Fruit fly (Drosophila melanogaster) whole organism, embryonic: ENCODE measurements around the gene CG14088.

ENCODE experiments used
- Ada2b ChIP-seq: fragments of 200-800 bp; sonication (Bioruptor generic); IDR thresholded peaks from 2 replicates; pipeline ENCODE4 v1.3.6; 2022; ENCODE audit warnings: missing biosample characterization, missing genetic modification characterization
- Asciz ChIP-seq: fragments of 200-800 bp; sonication (Bioruptor generic); optimal IDR thresholded peaks from 2 replicates; lab custom pipeline; 2017; ENCODE audit warnings: missing biosample characterization, mild to moderate bottlenecking, missing genetic modification characterization, missing genetic modification reagents
- CG10321 ChIP-seq: fragments of 200-800 bp; sonication (Bioruptor generic); IDR thresholded peaks from 2 replicates; pipeline ENCODE4 v1.3.6; 2022; ENCODE audit warnings: missing biosample characterization, missing genetic modification characterization
- CG10366 ChIP-seq: fragments of 200-800 bp; sonication (Bioruptor generic); IDR thresholded peaks from 2 replicates; pipeline ENCODE4 v1.3.6; 2022; ENCODE audit warnings: missing biosample characterization, missing genetic modification characterization
- CG10543 ChIP-seq: fragments of 200-800 bp; sonication (Bioruptor generic); optimal IDR thresholded peaks from 3 replicates; lab custom pipeline; 2017; ENCODE audit warnings: missing biosample characterization, mild to moderate bottlenecking, missing genetic modification characterization, moderate library complexity
- CG11085 ChIP-seq: fragments of 200-800 bp; sonication (Bioruptor generic); IDR thresholded peaks from 2 replicates; pipeline ENCODE4 v1.3.6; 2022; ENCODE audit warnings: missing biosample characterization, missing genetic modification characterization
- CG12659 ChIP-seq: fragments of 200-800 bp; sonication (Bioruptor generic); optimal IDR thresholded peaks from 3 replicates; lab custom pipeline; 2017; ENCODE audit warnings: mild to moderate bottlenecking, missing biosample characterization, missing genetic modification reagents, missing genetic modification characterization
- CG14014 ChIP-seq: fragments of 200-800 bp; sonication (Bioruptor generic); IDR thresholded peaks from 2 replicates; pipeline ENCODE4 v1.3.6; 2022; ENCODE audit warnings: missing biosample characterization, missing genetic modification characterization
- CG14860 ChIP-seq: fragments of 200-800 bp; sonication (Bioruptor generic); IDR thresholded peaks from 3 replicates; pipeline ENCODE4 v1.3.6; 2022; ENCODE audit warnings: missing biosample characterization, missing genetic modification characterization; ENCODE audit not compliant: partially characterized antibody
- CG14965 ChIP-seq: fragments of 200-800 bp; sonication (Bioruptor generic); optimal IDR thresholded peaks from 2 replicates; lab custom pipeline; 2016; ENCODE audit warnings: missing biosample characterization, missing genetic modification characterization, borderline replicate concordance
- CG15011 ChIP-seq: fragments of 200-800 bp; sonication (Bioruptor generic); optimal IDR thresholded peaks from 3 replicates; lab custom pipeline; 2018; ENCODE audit warnings: missing biosample characterization, mild to moderate bottlenecking, missing genetic modification characterization
- CG17385 ChIP-seq: fragments of 200-800 bp; sonication (Bioruptor generic); optimal IDR thresholded peaks from 3 replicates; lab custom pipeline; 2018; ENCODE audit warnings: missing biosample characterization, mild to moderate bottlenecking, missing genetic modification characterization
- CG2120 ChIP-seq: fragments of 200-800 bp; sonication (Bioruptor generic); optimal IDR thresholded peaks from 3 replicates; lab custom pipeline; 2016; ENCODE audit warnings: missing biosample characterization, missing genetic modification characterization
- CG31365 ChIP-seq: fragments of 200-800 bp; sonication (Bioruptor generic); optimal IDR thresholded peaks from 2 replicates; lab custom pipeline; 2018; ENCODE audit warnings: missing biosample characterization, mild to moderate bottlenecking, missing genetic modification characterization
- CG3281 ChIP-seq: fragments of 200-800 bp; sonication (Bioruptor generic); optimal IDR thresholded peaks from 3 replicates; lab custom pipeline; 2017; ENCODE audit warnings: missing biosample characterization, mild to moderate bottlenecking, missing genetic modification characterization
- CG4404 ChIP-seq: fragments of 200-800 bp; sonication (Bioruptor generic); IDR thresholded peaks from 2 replicates; pipeline ENCODE4 v1.3.6; 2022; ENCODE audit warnings: missing biosample characterization, missing genetic modification characterization
- CG6254 ChIP-seq: fragments of 200-800 bp; sonication (Bioruptor generic); optimal IDR thresholded peaks from 3 replicates; lab custom pipeline; 2017; ENCODE audit warnings: mild to moderate bottlenecking, missing biosample characterization, missing genetic modification reagents, missing genetic modification characterization
- CG8388 ChIP-seq: fragments of 200-800 bp; sonication (Bioruptor generic); optimal IDR thresholded peaks from 2 replicates; lab custom pipeline; 2019; ENCODE audit warnings: missing biosample characterization, mild to moderate bottlenecking, missing genetic modification characterization, moderate library complexity
- CG8924 ChIP-seq: fragments of 200-800 bp; optimal IDR thresholded peaks from 3 replicates; lab custom pipeline; 2019; ENCODE audit warnings: missing biosample characterization, mild to moderate bottlenecking, missing genetic modification characterization, moderate library complexity
- CG9437 ChIP-seq: fragments of 200-800 bp; sonication (Bioruptor generic); optimal IDR thresholded peaks from 2 replicates; lab custom pipeline; 2018; ENCODE audit warnings: missing biosample characterization, mild to moderate bottlenecking, missing genetic modification characterization
- CG9932 ChIP-seq: fragments of 200-800 bp; sonication (Bioruptor generic); IDR thresholded peaks from 2 replicates; pipeline ENCODE4 v1.3.6; 2022; ENCODE audit warnings: missing biosample characterization, missing genetic modification characterization
- Deaf1 ChIP-seq: fragments of 200-800 bp; optimal IDR thresholded peaks from 3 replicates; lab custom pipeline; 2019; ENCODE audit warnings: missing biosample characterization, mild to moderate bottlenecking, missing genetic modification characterization, moderate library complexity
- Dp ChIP-seq: fragments of 200-800 bp; sonication (Bioruptor generic); optimal IDR thresholded peaks from 2 replicates; lab custom pipeline; 2018; ENCODE audit warnings: missing biosample characterization, mild to moderate bottlenecking, missing genetic modification characterization, moderate library complexity
- Dref ChIP-seq: fragments of 200-800 bp; sonication (Bioruptor generic); IDR thresholded peaks from 2 replicates; pipeline ENCODE4 v1.3.6; 2022; ENCODE audit warnings: missing biosample characterization, missing genetic modification characterization
- E2f2 ChIP-seq: fragments of 200-800 bp; sonication (Bioruptor generic); IDR thresholded peaks from 2 replicates; pipeline ENCODE4 v1.3.6; 2022; ENCODE audit warnings: missing biosample characterization, missing genetic modification characterization
- HLH3B ChIP-seq: fragments of 200-800 bp; sonication (Bioruptor generic); IDR thresholded peaks from 2 replicates; pipeline ENCODE4 v1.3.6; 2022; ENCODE audit warnings: missing biosample characterization, missing genetic modification characterization
- HLH4C ChIP-seq: fragments of 200-800 bp; sonication (Bioruptor generic); IDR thresholded peaks from 3 replicates; pipeline ENCODE4 v1.3.6; 2022; ENCODE audit warnings: missing biosample characterization, missing genetic modification characterization; ENCODE audit not compliant: partially characterized antibody
- Max ChIP-seq: fragments of 200-800 bp; sonication (Bioruptor generic); optimal IDR thresholded peaks from 2 replicates; lab custom pipeline; 2016; ENCODE audit warnings: missing biosample characterization, mild to moderate bottlenecking, missing genetic modification characterization
- Mrtf ChIP-seq: fragments of 200-800 bp; sonication (Bioruptor generic); IDR thresholded peaks from 3 replicates; pipeline ENCODE4 v1.3.6; 2022; ENCODE audit warnings: missing biosample characterization, missing genetic modification characterization
- Ptx1 ChIP-seq: fragments of 200-800 bp; sonication (Bioruptor generic); IDR thresholded peaks from 2 replicates; pipeline ENCODE4 v1.3.6; 2022; ENCODE audit warnings: missing biosample characterization, missing genetic modification characterization
- Trl ChIP-seq, 3 experiments: fragments of >200 bp in 2 of 3; fragments of 200-800 bp in 1 of 3; sonication (Bioruptor generic) in 1 of 3; optimal IDR thresholded peaks; 2 replicates in 1 of 3; 3 replicates in 2 of 3; lab custom pipeline; 2016 to 2017; ENCODE audit warnings: missing biosample characterization in 1 of 3, missing genetic modification characterization in 1 of 3
- Xrp1 ChIP-seq: fragments of 200-800 bp; sonication (Bioruptor generic); IDR thresholded peaks from 2 replicates; pipeline ENCODE4 v1.3.6; 2022; ENCODE audit warnings: missing biosample characterization, missing genetic modification characterization
- ash1 ChIP-seq: fragments of 200-800 bp; sonication (Bioruptor generic); optimal IDR thresholded peaks from 2 replicates; lab custom pipeline; 2018; ENCODE audit warnings: missing biosample characterization, mild to moderate bottlenecking, missing genetic modification characterization
- bbx ChIP-seq: fragments of 200-800 bp; sonication (Bioruptor generic); IDR thresholded peaks from 2 replicates; pipeline ENCODE4 v1.3.6; 2022; ENCODE audit warnings: missing biosample characterization, missing genetic modification characterization; ENCODE audit not compliant: partially characterized antibody
- bcd ChIP-seq: fragments of 200-800 bp; sonication (Bioruptor generic); optimal IDR thresholded peaks from 2 replicates; lab custom pipeline; 2017; ENCODE audit warnings: missing biosample characterization, mild to moderate bottlenecking, missing genetic modification characterization
- bowl ChIP-seq: fragments of 200-800 bp; sonication (Bioruptor generic); IDR thresholded peaks from 2 replicates; pipeline ENCODE4 v1.3.6; 2022; ENCODE audit warnings: missing biosample characterization, missing genetic modification characterization
- caup ChIP-seq: fragments of 200-800 bp; sonication (Bioruptor generic); optimal IDR thresholded peaks from 3 replicates; lab custom pipeline; 2017; ENCODE audit warnings: missing biosample characterization, mild to moderate bottlenecking, missing genetic modification characterization, moderate library complexity; ENCODE audit not compliant: severe bottlenecking
- chif ChIP-seq, 2 experiments: fragments of 200-800 bp; sonication (Bioruptor generic); optimal IDR thresholded peaks; 3 replicates each; lab custom pipeline; 2016; ENCODE audit warnings: missing biosample characterization in 2 of 2, missing genetic modification characterization in 2 of 2
- fu2 ChIP-seq: fragments of 200-800 bp; sonication (Bioruptor generic); optimal IDR thresholded peaks from 2 replicates; lab custom pipeline; 2016; ENCODE audit warnings: missing biosample characterization, missing genetic modification characterization
- gcm ChIP-seq: fragments of 200-800 bp; sonication (Bioruptor generic); optimal IDR thresholded peaks from 2 replicates; lab custom pipeline; 2019; ENCODE audit warnings: missing biosample characterization, mild to moderate bottlenecking, missing genetic modification characterization, moderate library complexity
- hb ChIP-seq: fragments of 200-800 bp; sonication (Bioruptor generic); IDR thresholded peaks from 3 replicates; pipeline ENCODE4 v1.3.6; 2022; ENCODE audit warnings: missing biosample characterization, missing genetic modification characterization; ENCODE audit not compliant: partially characterized antibody
- hbn ChIP-seq: fragments of 200-800 bp; sonication (Bioruptor generic); IDR thresholded peaks from 2 replicates; pipeline ENCODE4 v1.3.6; 2022; ENCODE audit warnings: missing biosample characterization, missing genetic modification characterization; ENCODE audit not compliant: partially characterized antibody
- mam ChIP-seq: fragments of 200-800 bp; sonication (Bioruptor generic); optimal IDR thresholded peaks from 3 replicates; lab custom pipeline; 2016; ENCODE audit warnings: missing biosample characterization, missing genetic modification characterization
- nau ChIP-seq: fragments of 200-800 bp; sonication (Bioruptor generic); optimal IDR thresholded peaks from 3 replicates; lab custom pipeline; 2017; ENCODE audit warnings: missing biosample characterization, mild to moderate bottlenecking, missing genetic modification characterization, missing genetic modification reagents
- org-1 ChIP-seq: fragments of 200-800 bp; sonication (Bioruptor generic); optimal IDR thresholded peaks from 2 replicates; lab custom pipeline; 2017; ENCODE audit warnings: missing biosample characterization, missing genetic modification characterization
- schlank ChIP-seq: fragments of 200-800 bp; sonication (Bioruptor generic); optimal IDR thresholded peaks from 2 replicates; lab custom pipeline; 2018; ENCODE audit warnings: missing biosample characterization, mild to moderate bottlenecking, missing genetic modification characterization
- sna ChIP-seq: fragments of 200-800 bp; sonication (Bioruptor generic); IDR thresholded peaks from 2 replicates; pipeline ENCODE4 v1.3.6; 2022; ENCODE audit warnings: missing biosample characterization, missing genetic modification characterization; ENCODE audit not compliant: partially characterized antibody
- z ChIP-seq: fragments of 200-800 bp; sonication (Bioruptor generic); IDR thresholded peaks from 3 replicates; pipeline ENCODE4 v1.3.6; 2022; ENCODE audit warnings: missing biosample characterization, missing genetic modification characterization

CG14088 gene

DNA sequence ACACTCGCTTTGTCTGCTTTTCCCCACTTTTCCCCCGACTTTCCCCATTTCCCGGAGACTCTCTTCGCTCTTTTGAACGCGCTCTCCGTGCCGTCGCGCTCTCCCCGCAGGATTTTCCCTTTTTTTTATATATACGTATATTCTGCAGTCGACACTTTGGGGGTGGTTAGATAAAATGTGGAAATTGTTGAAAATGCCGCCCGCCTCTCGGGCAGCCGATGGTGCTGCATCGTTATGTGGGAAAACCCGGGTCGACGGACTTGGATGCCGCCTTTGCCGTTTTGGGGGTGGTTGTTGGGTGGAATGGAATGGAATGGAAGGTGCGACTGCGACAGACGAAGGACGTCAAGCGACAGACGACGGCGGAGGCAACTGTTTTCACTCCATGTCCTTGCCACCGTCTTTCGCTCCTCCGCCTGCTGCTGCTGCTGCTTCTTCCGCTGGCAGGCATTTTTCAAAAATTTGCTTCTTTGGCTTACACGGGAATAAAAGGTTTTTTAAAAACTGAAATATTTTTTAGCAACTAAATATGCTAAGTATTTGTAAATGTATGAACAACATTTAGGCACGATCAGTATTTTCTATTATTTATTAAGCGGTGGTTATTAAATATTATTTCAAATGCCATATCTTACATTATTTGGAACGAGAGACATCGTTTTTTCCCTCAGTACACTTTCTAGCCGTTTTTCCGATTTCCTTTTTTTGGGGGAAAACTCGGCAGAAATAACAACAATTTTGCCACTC, 39.5 kb downstream of the CG14088 start (continued):
- TF ChIP-seq CG10543 (GFP tag; lab: Kevin White, UChicago) = no peak
- no peak for TF ChIP-seq CG11085 (GFP tag; lab: Robert Waterston, UW)
- TF ChIP-seq CG9932 (GFP tag; lab: Robert Waterston, UW) = 0 out of 2 replicates have a peak, but pooled peaks have one; percentile 15
- TF ChIP-seq CG31365 (tag; lab: Kevin White, UChicago) = no peak
- TF ChIP-seq Deaf1 (tag; lab: Kevin White, UChicago) = peak; percentile 30
- TF ChIP-seq ash1 (GFP tag; lab: Kevin White, UChicago) = no peak
- TF ChIP-seq Dref = no peak
- TF ChIP-seq Mrtf = no peak
- no peak for TF ChIP-seq sna (GFP tag; lab: Robert Waterston, UW)
- 0 out of 2 replicates have a peak, but pooled peaks have one; percentile 13 for TF ChIP-seq E2f2 (GFP tag; lab: Robert Waterston, UW)
- TF ChIP-seq CG6254 (GFP tag; lab: Kevin White, UChicago) = no peak
- peak; percentile 23; the same call in 1 of the 2 replicates for TF ChIP-seq Ptx1 (GFP tag; lab: Robert Waterston, UW)
- TF ChIP-seq Dp (GFP tag; lab: Kevin White, UChicago) = no peak
- TF ChIP-seq hb (GFP tag; lab: Robert Waterston, UW) = no peak
- TF ChIP-seq Max (GFP tag; lab: Kevin White, UChicago) = no peak
- peak; percentile 30 for TF ChIP-seq CG3281 (GFP tag; lab: Kevin White, UChicago)
- TF ChIP-seq mam (GFP tag; lab: Kevin White, UChicago) = no peak
- no peak for TF ChIP-seq fu2 (GFP tag; lab: Kevin White, UChicago)
- no peak for TF ChIP-seq schlank (tag; lab: Kevin White, UChicago)
- no peak for TF ChIP-seq CG10321 (GFP tag; lab: Robert Waterston, UW)
- TF ChIP-seq CG12659 (GFP tag; lab: Kevin White, UChicago) = peak; percentile 18
- peak; percentile 60 for TF ChIP-seq CG2120 (GFP tag; lab: Kevin White, UChicago)
- TF ChIP-seq bcd = peak; percentile 23
- no peak for TF ChIP-seq Xrp1 (GFP tag; lab: Robert Waterston, UW)
- TF ChIP-seq org-1 (GFP tag; lab: Kevin White, UChicago) = peak; percentile 10
- TF ChIP-seq CG10366 (GFP tag; lab: Robert Waterston, UW) = peak; percentile 23
- TF ChIP-seq CG14014 (GFP tag; lab: Robert Waterston, UW) = peak; percentile 41; the same call in 1 of the 2 replicates
- peak; percentile 28 for TF ChIP-seq caup (GFP tag; lab: Kevin White, UChicago)
- TF ChIP-seq bbx (GFP tag; lab: Robert Waterston, UW) = peak; percentile 62
- no peak for TF ChIP-seq gcm (GFP tag; lab: Kevin White, UChicago)
- TF ChIP-seq CG8388 (GFP tag; lab: Kevin White, UChicago) = peak; percentile 14
- 0 out of 2 replicates have a peak, but pooled peaks have one; percentile 8 for TF ChIP-seq Ada2b (GFP tag; lab: Robert Waterston, UW)
- TF ChIP-seq nau (GFP tag; lab: Kevin White, UChicago) = no peak
- no peak for TF ChIP-seq CG14965 (GFP tag; lab: Kevin White, UChicago)
- no peak for TF ChIP-seq CG14860 (GFP tag; lab: Robert Waterston, UW)
- TF ChIP-seq z (GFP tag; lab: Robert Waterston, UW) = no peak
- TF ChIP-seq CG8924 (tag; lab: Kevin White, UChicago) = peak; percentile 32
- no peak for TF ChIP-seq CG4404 (GFP tag; lab: Robert Waterston, UW)
- peak; percentile 46 to 54 for TF ChIP-seq Trl (optimal IDR thresholded peaks at IDR 0.05; lab: Kevin White, UChicago)
- TF ChIP-seq Trl (GFP tag; optimal IDR thresholded peaks at IDR 0.05; lab: Kevin White, UChicago) = no peak
- peak; percentile 20 for TF ChIP-seq Asciz
- TF ChIP-seq HLH4C (GFP tag; lab: Robert Waterston, UW) = 0 out of 3 replicates have a peak, but pooled peaks have one; percentile 19
- no peak for TF ChIP-seq CG15011
- peak; percentile 26 for TF ChIP-seq CG17385
- TF ChIP-seq HLH3B = peak; percentile 16; the same call in 1 of the 2 replicates
- no peak for TF ChIP-seq chif (GFP tag; optimal IDR thresholded peaks at IDR 0.05; lab: Kevin White, UChicago)
- TF ChIP-seq bowl (GFP tag; lab: Robert Waterston, UW) = no peak
- no peak for TF ChIP-seq hbn (GFP tag; lab: Robert Waterston, UW)
- no peak for TF ChIP-seq CG9437 (GFP tag; lab: Kevin White, UChicago)
